Worm (Caenorhabditis elegans): ENCODE results near the gene ugt-46.

- TF ChIP-seq egl-27 (tag; optimal IDR thresholded peaks at IDR 0.05), result no peak
- no peak for TF ChIP-seq skn-1 (tag; optimal IDR thresholded peaks at IDR 0.05)
- no peak for TF ChIP-seq dmd-4 (tag; optimal IDR thresholded peaks at IDR 0.05)
These were observed 43.2 kb upstream of the ugt-46 start for ce11 chrX:573270-573669.

Data from whole organism, L2 larva.